Fruit fly (Drosophila melanogaster) whole organism, embryonic: Measurements from ENCODE around the gene Rilpl.

Experiments used
- Aef1 ChIP-seq: fragments of 200-800 bp; sonication (Bioruptor generic); IDR thresholded peaks from 3 replicates; pipeline ENCODE4 v1.3.6; 2022; ENCODE audit warnings: missing biosample characterization, missing genetic modification characterization
- C15 ChIP-seq: fragments of 200-800 bp; sonication (Bioruptor generic); IDR thresholded peaks from 3 replicates; pipeline ENCODE4 v1.3.6; 2022; ENCODE audit warnings: missing biosample characterization, missing genetic modification characterization
- CG10321 ChIP-seq: fragments of 200-800 bp; sonication (Bioruptor generic); IDR thresholded peaks from 2 replicates; pipeline ENCODE4 v1.3.6; 2022; ENCODE audit warnings: missing biosample characterization, missing genetic modification characterization
- CG12219 ChIP-seq: fragments of 200-800 bp; sonication (Bioruptor generic); optimal IDR thresholded peaks from 3 replicates; lab custom pipeline; 2018; ENCODE audit warnings: missing biosample characterization, mild to moderate bottlenecking, missing genetic modification characterization
- CG12659 ChIP-seq: fragments of 200-800 bp; sonication (Bioruptor generic); optimal IDR thresholded peaks from 3 replicates; lab custom pipeline; 2017; ENCODE audit warnings: mild to moderate bottlenecking, missing biosample characterization, missing genetic modification reagents, missing genetic modification characterization
- CG14965 ChIP-seq: fragments of 200-800 bp; sonication (Bioruptor generic); optimal IDR thresholded peaks from 2 replicates; lab custom pipeline; 2016; ENCODE audit warnings: missing biosample characterization, missing genetic modification characterization, borderline replicate concordance
- CG15696 ChIP-seq: fragments of 200-800 bp; sonication (Bioruptor generic); optimal IDR thresholded peaks from 2 replicates; lab custom pipeline; 2019; ENCODE audit warnings: missing biosample characterization, mild to moderate bottlenecking, missing genetic modification characterization, moderate library complexity
- CG18599 ChIP-seq: fragments of 200-800 bp; sonication (Bioruptor generic); optimal IDR thresholded peaks from 3 replicates; lab custom pipeline; 2017; ENCODE audit warnings: missing biosample characterization, missing genetic modification characterization, mild to moderate bottlenecking, moderate library complexity, missing genetic modification reagents
- CG2116 ChIP-seq: fragments of 200-800 bp; sonication (Bioruptor generic); optimal IDR thresholded peaks from 3 replicates; lab custom pipeline; 2018; ENCODE audit warnings: missing biosample characterization, mild to moderate bottlenecking, missing genetic modification characterization
- CG2129 ChIP-seq: fragments of 200-800 bp; sonication (Bioruptor generic); IDR thresholded peaks from 2 replicates; pipeline ENCODE4 v1.3.6; 2022; ENCODE audit warnings: missing biosample characterization, missing genetic modification characterization; ENCODE audit not compliant: partially characterized antibody
- CG2678 ChIP-seq: fragments of 200-800 bp; sonication (Bioruptor generic); optimal IDR thresholded peaks from 3 replicates; lab custom pipeline; 2019; ENCODE audit warnings: missing biosample characterization, mild to moderate bottlenecking, missing genetic modification characterization, moderate library complexity
- CG2889 ChIP-seq: fragments of 200-800 bp; sonication (Bioruptor generic); IDR thresholded peaks from 3 replicates; pipeline ENCODE4 v1.3.6; 2022; ENCODE audit warnings: missing biosample characterization, missing genetic modification characterization
- CG3281 ChIP-seq: fragments of 200-800 bp; sonication (Bioruptor generic); optimal IDR thresholded peaks from 3 replicates; lab custom pipeline; 2017; ENCODE audit warnings: missing biosample characterization, mild to moderate bottlenecking, missing genetic modification characterization
- CG34422 ChIP-seq: fragments of 200-800 bp; sonication (Bioruptor generic); IDR thresholded peaks from 3 replicates; pipeline ENCODE4 v1.3.6; 2022; ENCODE audit warnings: missing biosample characterization, missing genetic modification characterization
- CG3847 ChIP-seq: fragments of 200-800 bp; sonication (Bioruptor generic); IDR thresholded peaks from 2 replicates; pipeline ENCODE4 v1.3.6; 2022; ENCODE audit warnings: missing biosample characterization, missing genetic modification characterization
- CG4854 ChIP-seq: fragments of 200-800 bp; sonication (Bioruptor generic); optimal IDR thresholded peaks from 2 replicates; lab custom pipeline; 2016; ENCODE audit warnings: missing biosample characterization, missing genetic modification characterization, inconsistent platforms
- CG7556 ChIP-seq: fragments of 200-800 bp; sonication (Bioruptor generic); optimal IDR thresholded peaks from 2 replicates; lab custom pipeline; 2017; ENCODE audit warnings: missing biosample characterization, mild to moderate bottlenecking, missing genetic modification characterization
- CG7745 ChIP-seq: fragments of 200-800 bp; sonication (Bioruptor generic); optimal IDR thresholded peaks from 2 replicates; lab custom pipeline; 2018; ENCODE audit warnings: missing biosample characterization, mild to moderate bottlenecking, missing genetic modification characterization, moderate library complexity
- CG8290 ChIP-seq, 3 experiments: fragments of 200-800 bp; sonication (Bioruptor generic); optimal IDR thresholded peaks; 2 replicates each; lab custom pipeline; 2016 to 2019; ENCODE audit warnings: missing biosample characterization in 3 of 3, missing genetic modification characterization in 3 of 3, mild to moderate bottlenecking in 2 of 3, moderate library complexity in 1 of 3
- CG9609 ChIP-seq: fragments of 200-800 bp; sonication (Bioruptor generic); optimal IDR thresholded peaks from 3 replicates; lab custom pipeline; 2016; ENCODE audit warnings: missing biosample characterization, missing genetic modification characterization
- CoRest ChIP-seq: fragments of 200-800 bp; sonication (Bioruptor generic); optimal IDR thresholded peaks from 3 replicates; lab custom pipeline; 2018; ENCODE audit warnings: missing biosample characterization, mild to moderate bottlenecking, missing genetic modification characterization, moderate library complexity
- Dll ChIP-seq: fragments of 200-800 bp; sonication (Bioruptor generic); IDR thresholded peaks from 4 replicates; pipeline ENCODE4 v1.3.6; 2022; ENCODE audit warnings: missing biosample characterization, missing genetic modification characterization; ENCODE audit not compliant: partially characterized antibody
- Drgx ChIP-seq: fragments of 200-800 bp; sonication (Bioruptor generic); IDR thresholded peaks from 2 replicates; pipeline ENCODE4 v1.3.6; 2022; ENCODE audit warnings: missing biosample characterization, missing genetic modification characterization
- HLH4C ChIP-seq: fragments of 200-800 bp; sonication (Bioruptor generic); IDR thresholded peaks from 3 replicates; pipeline ENCODE4 v1.3.6; 2022; ENCODE audit warnings: missing biosample characterization, missing genetic modification characterization; ENCODE audit not compliant: partially characterized antibody
- Hr51 ChIP-seq, 2 experiments: fragments of 200-800 bp; sonication (Bioruptor generic); optimal IDR thresholded peaks; 2 replicates in 1 of 2; 3 replicates in 1 of 2; lab custom pipeline; 2016 to 2018; ENCODE audit warnings: missing biosample characterization in 2 of 2, missing genetic modification characterization in 2 of 2, mild to moderate bottlenecking in 1 of 2, moderate library complexity in 1 of 2
- Mad ChIP-seq: fragments of 200-800 bp; sonication (Bioruptor generic); optimal IDR thresholded peaks from 2 replicates; lab custom pipeline; 2016; ENCODE audit warnings: missing biosample characterization, missing genetic modification characterization
- Max ChIP-seq: fragments of 200-800 bp; sonication (Bioruptor generic); optimal IDR thresholded peaks from 2 replicates; lab custom pipeline; 2016; ENCODE audit warnings: missing biosample characterization, mild to moderate bottlenecking, missing genetic modification characterization
- Oaz ChIP-seq: fragments of 200-800 bp; sonication (Bioruptor generic); IDR thresholded peaks from 2 replicates; pipeline ENCODE4 v1.3.6; 2022; ENCODE audit warnings: missing biosample characterization, missing genetic modification characterization
- Ravus ChIP-seq: fragments of 200-800 bp; sonication (Bioruptor generic); IDR thresholded peaks from 2 replicates; pipeline ENCODE4 v1.3.6; 2022; ENCODE audit warnings: missing biosample characterization, missing genetic modification characterization
- Six4 ChIP-seq: fragments of 200-800 bp; sonication (Bioruptor generic); optimal IDR thresholded peaks from 2 replicates; lab custom pipeline; 2016; ENCODE audit warnings: missing biosample characterization, missing genetic modification characterization
- Sox102F ChIP-seq: fragments of 200-800 bp; sonication (Bioruptor generic); optimal IDR thresholded peaks from 2 replicates; lab custom pipeline; 2018; ENCODE audit warnings: missing biosample characterization, mild to moderate bottlenecking, missing genetic modification characterization, moderate library complexity
- TFAM ChIP-seq: fragments of 200-800 bp; sonication (Bioruptor generic); optimal IDR thresholded peaks from 2 replicates; lab custom pipeline; 2017; ENCODE audit warnings: missing biosample characterization, missing genetic modification characterization, inconsistent platforms
- Usf ChIP-seq: fragments of 200-800 bp; sonication (Bioruptor generic); optimal IDR thresholded peaks from 2 replicates; lab custom pipeline; 2017; ENCODE audit warnings: missing genotype, missing biosample characterization, missing genetic modification characterization
- caup ChIP-seq: fragments of 200-800 bp; sonication (Bioruptor generic); optimal IDR thresholded peaks from 3 replicates; lab custom pipeline; 2017; ENCODE audit warnings: missing biosample characterization, mild to moderate bottlenecking, missing genetic modification characterization, moderate library complexity; ENCODE audit not compliant: severe bottlenecking
- corto ChIP-seq: fragments of 200-800 bp; sonication (Bioruptor generic); optimal IDR thresholded peaks from 2 replicates; lab custom pipeline; 2016; ENCODE audit warnings: missing biosample characterization, mild to moderate bottlenecking, missing genetic modification characterization, moderate library complexity
- dmrt99B ChIP-seq: fragments of 200-800 bp; sonication (Bioruptor generic); optimal IDR thresholded peaks from 2 replicates; lab custom pipeline; 2018; ENCODE audit warnings: missing biosample characterization, mild to moderate bottlenecking, missing genetic modification characterization, moderate library complexity
- dpn ChIP-seq, 2 experiments: fragments of 200-800 bp; sonication (Bioruptor generic); optimal IDR thresholded peaks; 3 replicates each; lab custom pipeline; 2016; ENCODE audit warnings: missing biosample characterization in 2 of 2, missing genetic modification characterization in 2 of 2
- ems ChIP-seq: fragments of 200-800 bp; sonication (Bioruptor generic); optimal IDR thresholded peaks from 3 replicates; lab custom pipeline; 2016; ENCODE audit warnings: missing biosample characterization, missing genetic modification characterization
- fd96Cb ChIP-seq: fragments of 200-800 bp; sonication (Bioruptor generic); optimal IDR thresholded peaks from 2 replicates; lab custom pipeline; 2018; ENCODE audit warnings: missing biosample characterization, mild to moderate bottlenecking, missing genetic modification characterization, moderate library complexity
- hkb ChIP-seq, 2 experiments: fragments of 200-800 bp in 1 of 2; fragments of >200 bp in 1 of 2; sonication (Bioruptor generic) in 1 of 2; IDR thresholded peaks in 1 of 2; optimal IDR thresholded peaks in 1 of 2; 2 replicates each; pipeline versions ENCODE4 v1.3.6 to Lab custom; 2017 to 2022; ENCODE audit warnings: missing biosample characterization in 1 of 2, missing genetic modification characterization in 1 of 2
- luna ChIP-seq: fragments of 200-800 bp; sonication (Bioruptor generic); optimal IDR thresholded peaks from 2 replicates; lab custom pipeline; 2016; ENCODE audit warnings: missing biosample characterization, missing genetic modification characterization
- nmo ChIP-seq: fragments of 200-800 bp; sonication (Bioruptor generic); optimal IDR thresholded peaks from 2 replicates; lab custom pipeline; 2018; ENCODE audit warnings: missing biosample characterization, mild to moderate bottlenecking, missing genetic modification characterization, moderate library complexity
- oc ChIP-seq: fragments of 200-800 bp; sonication (Bioruptor generic); optimal IDR thresholded peaks from 2 replicates; lab custom pipeline; 2018; ENCODE audit warnings: missing biosample characterization, mild to moderate bottlenecking, missing genetic modification characterization, moderate library complexity
- run ChIP-seq: fragments of 200-800 bp; sonication (Bioruptor generic); optimal IDR thresholded peaks from 3 replicates; lab custom pipeline; 2018; ENCODE audit warnings: missing biosample characterization, mild to moderate bottlenecking, missing genetic modification characterization
- sens ChIP-seq: fragments of 200-800 bp; sonication (Bioruptor generic); peaks from one replicate; lab custom pipeline; 2016; ENCODE audit warnings: missing biosample characterization, missing genetic modification characterization
- slp2 ChIP-seq: fragments of 200-800 bp; sonication (Bioruptor generic); optimal IDR thresholded peaks from 2 replicates; lab custom pipeline; 2016; ENCODE audit warnings: missing biosample characterization, missing genetic modification characterization
- stc ChIP-seq: fragments of 200-800 bp; sonication (Bioruptor generic); IDR thresholded peaks from 2 replicates; pipeline ENCODE4 v1.3.6; 2022; ENCODE audit warnings: missing biosample characterization, missing genetic modification characterization
- yki ChIP-seq: fragments of >200 bp; optimal IDR thresholded peaks from 3 replicates; lab custom pipeline; 2018

The Rilpl gene

DNA sequence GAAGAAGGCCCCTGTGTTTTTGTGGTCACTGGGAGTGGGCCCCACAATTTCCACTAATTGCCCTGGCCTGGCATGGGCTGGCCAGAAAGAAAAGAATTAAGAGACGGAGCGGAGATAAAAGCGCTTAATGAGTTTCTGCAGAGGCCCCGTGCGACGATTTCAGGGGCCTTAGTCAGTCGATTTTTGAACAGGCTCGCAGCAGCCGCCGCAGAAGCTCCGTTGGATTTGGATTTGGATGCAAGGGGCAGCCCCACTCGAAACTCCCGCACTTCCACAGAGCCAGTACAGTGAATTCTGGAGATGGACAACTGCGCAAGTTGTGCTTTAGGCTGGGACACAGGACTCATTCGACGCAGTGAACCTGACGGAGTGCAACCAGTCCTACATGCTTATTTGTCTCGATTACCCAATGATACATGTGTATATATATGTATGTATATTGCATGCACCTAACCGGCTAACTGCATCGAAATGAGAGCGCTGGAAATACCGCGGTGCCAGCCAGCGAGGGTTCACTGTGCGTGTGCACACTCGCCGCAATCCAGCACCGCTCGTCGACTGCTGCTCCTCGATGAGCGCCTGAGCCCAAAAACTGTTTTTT, 5.7 kb downstream of the Rilpl start (continued):
- TF ChIP-seq TFAM (GFP tag; lab: Kevin White, UChicago) (no peak), corto (GFP tag; lab: Kevin White, UChicago) (no peak), CG10321 (GFP tag; lab: Robert Waterston, UW) (no peak), CG2678 (tag; lab: Kevin White, UChicago) (peak; percentile 71), CG4854 (no peak), ems (GFP tag; lab: Kevin White, UChicago) (peak; percentile 33), Drgx (peak; percentile 72), stc (peak; percentile 29; the same call in 1 of the 2 replicates), Hr51 (GFP tag; optimal IDR thresholded peaks at IDR 0.05; lab: Kevin White, UChicago) (peak; percentile 38 to 65), CG8290 (GFP tag; optimal IDR thresholded peaks at IDR 0.05; lab: Kevin White, UChicago) (peak; percentile 11), CG8290 (tag; optimal IDR thresholded peaks at IDR 0.05; lab: Kevin White, UChicago) (peak in 1 of 2 experiments; percentile 89), CG7556 (GFP tag; lab: Kevin White, UChicago) (peak; percentile 64), Max (peak; percentile 56), HLH4C (GFP tag; lab: Robert Waterston, UW) (no peak), luna (GFP tag; lab: Kevin White, UChicago) (no peak), CG9609 (GFP tag; lab: Kevin White, UChicago) (peak; percentile 28), CG2116 (GFP tag; lab: Kevin White, UChicago) (no peak), oc (tag; lab: Kevin White, UChicago) (no peak), CG18599 (GFP tag; lab: Kevin White, UChicago) (peak; percentile 72), CG12659 (GFP tag; lab: Kevin White, UChicago) (peak; percentile 34), sens (GFP tag; lab: Kevin White, UChicago) (peak; percentile 85), Dll (GFP tag; lab: Robert Waterston, UW) (no peak), CG14965 (no peak), Aef1 (GFP tag; lab: Robert Waterston, UW) (peak; percentile 56; the same call in 2 of the 3 replicates), Mad (no peak), CG12219 (GFP tag; lab: Kevin White, UChicago) (peak; percentile 50), caup (peak; percentile 66), Sox102F (GFP tag; lab: Kevin White, UChicago) (peak; percentile 66), Six4 (GFP tag; lab: Kevin White, UChicago) (peak; percentile 59), CG7745 (tag; lab: Kevin White, UChicago) (no peak), dmrt99B (peak; percentile 67), CG3847 (GFP tag; lab: Robert Waterston, UW) (peak; percentile 50), run (tag; lab: Kevin White, UChicago) (no peak), CG2889 (GFP tag; lab: Robert Waterston, UW) (peak; percentile 23; the same call in 1 of the 3 replicates), slp2 (no peak), CG15696 (tag; lab: Kevin White, UChicago) (peak; percentile 38), Oaz (GFP tag; lab: Robert Waterston, UW) (peak; percentile 53), C15 (GFP tag; lab: Robert Waterston, UW) (peak; percentile 29; the same call in 1 of the 3 replicates), dpn (GFP tag; optimal IDR thresholded peaks at IDR 0.05; lab: Kevin White, UChicago) (peak; percentile 61 to 67), hkb (optimal IDR thresholded peaks at IDR 0.05; lab: Kevin White, UChicago) (no peak), hkb (GFP tag; IDR thresholded peaks at IDR 0.05; lab: Robert Waterston, UW) (peak; percentile 72; the same call in 1 of the 2 replicates), CoRest (peak; percentile 59), Ravus (peak; percentile 25; the same call in 1 of the 2 replicates), nmo (peak; percentile 73), CG2129 (GFP tag; lab: Robert Waterston, UW) (no peak), CG3281 (GFP tag; lab: Kevin White, UChicago) (peak; percentile 55), fd96Cb (tag; lab: Kevin White, UChicago) (peak; percentile 71), CG34422 (GFP tag; lab: Robert Waterston, UW) (peak; percentile 53; the same call in 1 of the 3 replicates), Usf (GFP tag; lab: Kevin White, UChicago) (peak; percentile 46), yki (lab: Kevin White, UChicago) (no peak)
